Fruit fly (Drosophila melanogaster) whole organism, pupa: ENCODE measurements around the gene yellow-e3.

Experiments
- CG10348 ChIP-seq: fragments of 200-800 bp; sonication (Bioruptor generic); IDR thresholded peaks from 2 replicates; pipeline ENCODE4 v1.3.6; 2022; ENCODE audit warnings: missing biosample characterization, missing genetic modification characterization
- CG12605 ChIP-seq: fragments of 200-800 bp; sonication (Bioruptor generic); IDR thresholded peaks from 2 replicates; pipeline ENCODE4 v1.3.6; 2022; ENCODE audit warnings: missing biosample characterization, missing genetic modification characterization
- CG13204 ChIP-seq: fragments of 200-800 bp; sonication (Bioruptor generic); optimal IDR thresholded peaks from 2 replicates; lab custom pipeline; 2018; ENCODE audit warnings: missing biosample characterization, mild to moderate bottlenecking, missing genetic modification characterization, moderate library complexity
- CG14655 ChIP-seq: fragments of 200-800 bp; sonication (Bioruptor generic); optimal IDR thresholded peaks from 3 replicates; lab custom pipeline; 2017; ENCODE audit warnings: mild to moderate bottlenecking, missing biosample characterization, missing genetic modification reagents, missing genetic modification characterization
- CG15710 ChIP-seq: fragments of 200-800 bp; sonication (Bioruptor generic); optimal IDR thresholded peaks from 2 replicates; lab custom pipeline; 2018; ENCODE audit warnings: missing biosample characterization, mild to moderate bottlenecking, missing genetic modification characterization, moderate library complexity
- CG17806 ChIP-seq: fragments of 200-800 bp; sonication (Bioruptor generic); optimal IDR thresholded peaks from 2 replicates; lab custom pipeline; 2018; ENCODE audit warnings: missing biosample characterization, mild to moderate bottlenecking, missing genetic modification characterization, moderate library complexity
- CG32121 ChIP-seq: fragments of 200-800 bp; sonication (Bioruptor generic); IDR thresholded peaks from 2 replicates; pipeline ENCODE4 v1.3.6; 2022; ENCODE audit warnings: missing biosample characterization, missing genetic modification characterization
- CG34367 ChIP-seq: fragments of 200-800 bp; sonication (Bioruptor generic); optimal IDR thresholded peaks from 2 replicates; lab custom pipeline; 2018; ENCODE audit warnings: missing biosample characterization, mild to moderate bottlenecking, missing genetic modification characterization
- CG4496 ChIP-seq: fragments of 200-800 bp; sonication (Bioruptor generic); IDR thresholded peaks from 3 replicates; pipeline ENCODE4 v1.3.6; 2022; ENCODE audit warnings: missing biosample characterization, missing genetic modification characterization
- CG8159 ChIP-seq: fragments of 200-800 bp; sonication (Bioruptor generic); optimal IDR thresholded peaks from 3 replicates; lab custom pipeline; 2018; ENCODE audit warnings: missing biosample characterization, mild to moderate bottlenecking, missing genetic modification characterization, moderate library complexity
- CG8301 ChIP-seq: fragments of 200-800 bp; sonication (Bioruptor generic); optimal IDR thresholded peaks from 2 replicates; lab custom pipeline; 2018; ENCODE audit warnings: missing biosample characterization, mild to moderate bottlenecking, missing genetic modification characterization
- CG9948 ChIP-seq: fragments of 200-800 bp; sonication (Bioruptor generic); optimal IDR thresholded peaks from 2 replicates; lab custom pipeline; 2018; ENCODE audit warnings: missing biosample characterization, mild to moderate bottlenecking, missing genetic modification characterization, moderate library complexity
- D1 ChIP-seq: fragments of 200-800 bp; sonication (Bioruptor generic); optimal IDR thresholded peaks from 2 replicates; lab custom pipeline; 2018; ENCODE audit warnings: missing biosample characterization, mild to moderate bottlenecking, missing genetic modification characterization, moderate library complexity
- EcR ChIP-seq: fragments of 200-800 bp; sonication (Bioruptor generic); optimal IDR thresholded peaks from 3 replicates; lab custom pipeline; 2019; ENCODE audit warnings: missing biosample characterization, missing genetic modification characterization, mild to moderate bottlenecking, moderate library complexity, missing genetic modification reagents
- Ets98B ChIP-seq: fragments of 200-800 bp; sonication (Bioruptor generic); IDR thresholded peaks from 2 replicates; pipeline ENCODE4 v1.3.6; 2022; ENCODE audit warnings: missing biosample characterization, missing genetic modification characterization
- Pif1A ChIP-seq: fragments of 200-800 bp; sonication (Bioruptor generic); optimal IDR thresholded peaks from 3 replicates; lab custom pipeline; 2016; ENCODE audit warnings: missing biosample characterization, missing genetic modification characterization
- Pif1B ChIP-seq: fragments of 200-800 bp; sonication (Bioruptor generic); optimal IDR thresholded peaks from 3 replicates; lab custom pipeline; 2016; ENCODE audit warnings: missing biosample characterization, missing genetic modification characterization
- Snoo ChIP-seq: fragments of 200-800 bp; sonication (Bioruptor generic); optimal IDR thresholded peaks from 3 replicates; lab custom pipeline; 2017; ENCODE audit warnings: missing biosample characterization, mild to moderate bottlenecking, missing genetic modification characterization, inconsistent platforms
- fd96Ca ChIP-seq: fragments of 200-800 bp; sonication (Bioruptor generic); IDR thresholded peaks from 3 replicates; pipeline ENCODE4 v1.3.6; 2022; ENCODE audit warnings: missing biosample characterization, missing genetic modification characterization
- gl ChIP-seq: fragments of 200-800 bp; sonication (Bioruptor generic); optimal IDR thresholded peaks from 2 replicates; lab custom pipeline; 2018; ENCODE audit warnings: missing biosample characterization, mild to moderate bottlenecking, missing genetic modification characterization
- rn ChIP-seq: fragments of 200-800 bp; sonication (Bioruptor generic); IDR thresholded peaks from 2 replicates; pipeline ENCODE4 v1.3.6; 2022; ENCODE audit warnings: missing biosample characterization, missing genetic modification characterization

Gene yellow-e3

DNA sequence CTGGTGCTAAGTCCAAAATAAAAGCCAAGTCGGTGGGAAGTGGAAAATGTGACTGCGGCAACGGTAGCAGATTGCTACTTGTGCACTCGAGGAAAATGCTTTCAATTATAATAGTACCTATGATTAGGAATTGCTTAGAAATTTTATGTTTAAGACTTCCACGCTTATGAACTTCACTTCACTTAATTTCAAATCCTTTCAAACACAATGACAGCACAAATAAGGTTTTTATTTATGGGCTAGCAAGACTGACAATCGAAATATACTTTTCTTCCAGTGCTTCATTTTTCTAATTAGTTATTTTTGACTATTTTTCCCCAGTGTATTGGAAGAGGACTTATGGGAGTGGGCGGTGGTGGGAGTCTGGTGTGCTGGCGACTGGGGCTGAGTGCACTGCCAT is 43.7 kb upstream of the yellow-e3 start:
- TF ChIP-seq CG8159 (tag; lab: Kevin White, UChicago), result no peak
- no peak for TF ChIP-seq Ets98B (GFP tag; lab: Robert Waterston, UW)
- TF ChIP-seq CG8301 (tag; lab: Kevin White, UChicago), result peak; percentile 34
- peak; percentile 42 for TF ChIP-seq CG14655 (GFP tag; lab: Kevin White, UChicago)

DNA sequence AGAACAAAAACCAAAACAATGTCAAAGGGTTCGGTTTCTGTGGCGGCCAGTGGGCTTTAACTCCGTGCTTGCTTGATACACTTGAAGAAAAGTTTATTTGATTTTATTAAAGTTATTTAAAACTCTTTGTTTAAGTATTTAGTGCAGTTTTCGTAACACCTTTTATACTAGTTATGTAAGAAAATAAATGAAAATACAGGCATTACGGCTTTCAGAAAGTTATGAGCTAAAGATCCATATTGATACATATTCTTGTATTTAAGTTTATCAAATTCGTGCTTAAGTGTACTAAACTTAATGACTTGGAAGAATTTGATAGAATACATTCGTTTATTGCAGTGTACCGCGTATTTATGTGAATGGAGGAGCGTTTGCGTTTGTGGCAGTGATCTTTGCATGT is 41.8 kb upstream of the yellow-e3 start:
- TF ChIP-seq CG14655 (GFP tag; lab: Kevin White, UChicago), result peak; percentile 29
- TF ChIP-seq CG15710 (tag; lab: Kevin White, UChicago), result no peak
- peak; percentile 11 for TF ChIP-seq CG8301 (tag; lab: Kevin White, UChicago)

DNA sequence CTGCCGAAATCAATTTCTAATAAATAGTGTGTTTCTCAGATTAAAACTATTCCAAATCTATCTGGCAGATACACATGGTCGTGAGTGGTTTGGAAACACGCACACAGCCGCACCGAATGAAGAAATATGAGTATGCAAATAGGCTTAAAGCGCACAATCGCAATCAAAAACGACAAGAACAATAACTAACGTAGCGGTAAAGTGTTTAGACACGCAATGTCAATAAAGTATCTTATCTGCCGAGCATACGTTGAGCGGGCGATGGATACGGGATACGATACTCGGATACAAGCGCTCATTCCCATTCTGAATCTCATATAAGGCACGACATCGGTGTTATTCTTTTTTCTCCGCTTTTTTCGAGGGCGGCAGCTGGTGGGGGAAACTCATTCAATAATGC is 41.4 kb upstream of the yellow-e3 start:
- TF ChIP-seq gl (tag; lab: Kevin White, UChicago), result no peak
- no peak for TF ChIP-seq CG4496 (GFP tag; lab: Robert Waterston, UW)
- no peak for TF ChIP-seq CG34367 (tag; lab: Kevin White, UChicago)
- TF ChIP-seq CG14655 (GFP tag; lab: Kevin White, UChicago), result no peak
- TF ChIP-seq CG13204, result no peak
- TF ChIP-seq CG10348 (GFP tag; lab: Robert Waterston, UW), result no peak
- no peak for TF ChIP-seq Pif1A (GFP tag; lab: Kevin White, UChicago)
- TF ChIP-seq CG17806, result no peak
- TF ChIP-seq Pif1B (GFP tag; lab: Kevin White, UChicago), result no peak
- no peak for TF ChIP-seq CG9948 (tag; lab: Kevin White, UChicago)
- TF ChIP-seq EcR (GFP tag; lab: Kevin White, UChicago), result no peak
- TF ChIP-seq CG8301 (tag; lab: Kevin White, UChicago), result no peak
- no peak for TF ChIP-seq rn (GFP tag; lab: Robert Waterston, UW)
- no peak for TF ChIP-seq CG15710 (tag; lab: Kevin White, UChicago)

DNA sequence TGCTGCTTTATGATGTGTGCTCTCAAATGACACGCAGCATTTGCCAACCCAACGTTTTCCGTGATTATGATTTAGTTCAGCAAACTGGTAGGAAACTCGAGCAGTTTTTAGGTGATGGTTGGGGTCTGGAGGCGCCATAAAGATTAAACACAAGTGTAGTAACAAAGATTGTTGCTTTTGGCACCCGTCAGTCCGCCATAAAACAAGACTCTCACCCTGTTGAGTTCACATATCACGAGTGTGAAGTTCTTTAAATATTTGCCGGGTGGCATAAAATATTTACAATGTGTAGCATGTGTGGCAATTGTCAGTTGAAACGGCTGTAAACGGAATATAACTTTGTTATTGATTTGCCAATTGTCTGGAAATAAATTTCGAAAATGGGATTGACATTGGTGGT is 37.0 kb upstream of the yellow-e3 start:
- TF ChIP-seq gl (tag; lab: Kevin White, UChicago) (no peak), CG15710 (tag; lab: Kevin White, UChicago) (no peak), CG4496 (GFP tag; lab: Robert Waterston, UW) (no peak), CG10348 (GFP tag; lab: Robert Waterston, UW) (no peak), fd96Ca (GFP tag; lab: Robert Waterston, UW) (no peak), CG12605 (GFP tag; lab: Robert Waterston, UW) (no peak), CG8159 (tag; lab: Kevin White, UChicago) (no peak), Pif1A (GFP tag; lab: Kevin White, UChicago) (no peak), CG8301 (tag; lab: Kevin White, UChicago) (no peak)

DNA sequence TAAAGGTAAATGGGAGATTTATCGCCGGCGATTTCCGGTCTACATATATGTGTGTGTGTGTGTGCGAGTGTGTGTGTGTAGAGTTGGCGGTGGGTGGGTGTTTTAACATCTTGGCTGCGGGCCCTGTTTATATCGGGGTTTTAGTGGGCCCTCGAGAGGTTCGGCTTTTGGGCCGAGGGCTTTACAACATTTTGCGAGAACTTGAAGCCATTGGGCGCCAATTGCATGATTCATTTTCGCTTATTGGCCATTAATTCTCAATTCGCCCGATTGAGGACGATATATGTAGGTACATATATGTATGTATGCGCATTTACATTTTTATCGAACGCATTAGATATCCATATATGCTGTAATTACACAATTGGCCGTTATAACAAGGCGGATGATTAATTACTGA is 31.2 kb upstream of the yellow-e3 start:
- no peak for TF ChIP-seq CG34367 (tag; lab: Kevin White, UChicago)
- TF ChIP-seq Pif1B (GFP tag; lab: Kevin White, UChicago), result no peak
- no peak for TF ChIP-seq Pif1A (GFP tag; lab: Kevin White, UChicago)
- no peak for TF ChIP-seq CG15710 (tag; lab: Kevin White, UChicago)
- TF ChIP-seq rn (GFP tag; lab: Robert Waterston, UW), result no peak
- TF ChIP-seq CG13204, result no peak
- TF ChIP-seq CG10348 (GFP tag; lab: Robert Waterston, UW), result no peak
- TF ChIP-seq CG12605 (GFP tag; lab: Robert Waterston, UW), result no peak

DNA sequence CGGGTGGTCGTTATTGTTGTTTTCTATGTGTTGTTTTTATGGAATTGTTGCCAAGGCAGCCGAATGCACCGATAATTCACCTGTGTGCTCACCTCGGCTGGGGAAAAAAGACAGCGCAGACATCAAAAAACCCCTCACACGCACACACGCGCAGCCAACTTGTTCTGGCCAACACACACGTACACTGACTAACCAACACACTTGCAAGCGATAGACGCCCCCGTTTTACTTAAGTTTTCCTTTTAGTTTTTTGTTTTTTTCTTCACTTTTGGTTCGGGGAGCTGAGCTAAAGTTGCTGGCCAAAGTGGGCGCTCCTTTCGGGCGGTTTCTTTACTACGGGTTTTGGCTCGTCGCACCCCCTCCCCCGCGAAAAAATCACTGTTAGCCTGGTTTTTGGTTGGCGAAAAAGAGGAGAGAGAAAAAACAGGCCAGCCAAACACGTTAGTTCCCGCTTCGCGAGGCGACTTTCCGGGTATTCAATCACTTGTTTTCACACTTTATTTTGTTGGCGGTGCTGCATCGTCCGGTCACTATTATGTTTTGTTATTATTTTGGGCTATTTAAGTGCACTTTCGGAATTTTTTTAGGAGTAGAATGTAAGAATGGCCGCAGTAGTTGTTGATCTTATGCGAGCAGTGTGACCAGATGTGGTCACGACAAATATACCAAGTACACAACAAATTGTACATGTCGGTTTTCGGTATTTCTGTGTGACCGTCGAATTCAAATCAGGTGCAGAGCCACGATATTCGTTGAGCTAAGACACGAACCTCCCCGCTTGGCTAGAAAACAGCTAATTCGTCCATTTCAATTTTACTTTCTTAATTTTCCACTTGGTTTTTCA is 29.9 kb upstream of the yellow-e3 start, which contains the start of gene yrt:
yrt (minus strand) TSS at position 660 of the 844 bp plus-strand sequence.
- peak; percentile 9 for TF ChIP-seq CG13204
- no peak for TF ChIP-seq CG34367 (tag; lab: Kevin White, UChicago)
- TF ChIP-seq CG32121 (GFP tag; lab: Robert Waterston, UW), result 0 out of 2 replicates have a peak, but pooled peaks have one; percentile 9
- TF ChIP-seq, all 21 proteins: peak for 2

DNA sequence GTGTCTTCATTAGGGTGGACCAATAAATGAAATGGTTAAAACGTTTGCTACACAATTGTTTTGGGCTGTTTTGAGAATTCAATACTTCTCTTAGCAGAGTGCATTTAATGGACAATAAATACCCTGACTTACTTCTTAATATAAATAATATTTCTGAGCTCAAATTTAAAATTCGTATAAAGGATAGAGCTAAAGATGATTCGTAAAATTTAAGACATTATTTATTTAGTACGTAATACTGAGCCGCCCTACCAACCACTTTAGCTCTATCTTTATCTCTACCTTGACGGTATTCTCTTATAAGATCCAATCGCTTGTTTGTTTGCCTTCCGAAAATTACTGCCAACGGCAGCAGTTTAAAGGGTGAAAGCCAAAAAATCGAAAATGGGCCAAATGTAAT is 29.0 kb upstream of the yellow-e3 start:
- TF ChIP-seq fd96Ca (GFP tag; lab: Robert Waterston, UW) (0 out of 3 replicates have a peak, but pooled peaks have one; percentile 30), CG32121 (GFP tag; lab: Robert Waterston, UW) (peak; percentile 59; the same call in 1 of the 2 replicates), D1 (peak; percentile 35), CG9948 (tag; lab: Kevin White, UChicago) (peak; percentile 85), CG15710 (tag; lab: Kevin White, UChicago) (peak; percentile 88), CG12605 (GFP tag; lab: Robert Waterston, UW) (peak; percentile 83), CG10348 (GFP tag; lab: Robert Waterston, UW) (0 out of 2 replicates have a peak, but pooled peaks have one; percentile 15), Snoo (peak; percentile 77), CG4496 (GFP tag; lab: Robert Waterston, UW) (peak; percentile 87), Ets98B (GFP tag; lab: Robert Waterston, UW) (peak; percentile 73), CG14655 (GFP tag; lab: Kevin White, UChicago) (peak; percentile 72), CG17806 (peak; percentile 70), CG13204 (peak; percentile 58), gl (tag; lab: Kevin White, UChicago) (peak; percentile 53), rn (GFP tag; lab: Robert Waterston, UW) (peak; percentile 39; the same call in 1 of the 2 replicates), Pif1B (GFP tag; lab: Kevin White, UChicago) (peak; percentile 75), EcR (GFP tag; lab: Kevin White, UChicago) (no peak), CG8301 (tag; lab: Kevin White, UChicago) (peak; percentile 74), Pif1A (GFP tag; lab: Kevin White, UChicago) (peak; percentile 80), CG8159 (tag; lab: Kevin White, UChicago) (peak; percentile 97), CG34367 (tag; lab: Kevin White, UChicago) (peak; percentile 87)
